Fruit fly (Drosophila melanogaster) whole organism, embryonic: ENCODE results near the gene Fbxl7.

ENCODE experiments used
- Antp ChIP-seq: fragments of 200-800 bp; sonication (Bioruptor generic); optimal IDR thresholded peaks from 3 replicates; lab custom pipeline; 2016; ENCODE audit warnings: missing biosample characterization, missing genetic modification characterization
- Atf3 ChIP-seq: fragments of 200-800 bp; sonication (Bioruptor generic); optimal IDR thresholded peaks from 3 replicates; lab custom pipeline; 2016; ENCODE audit warnings: missing biosample characterization, missing genetic modification characterization
- Awh ChIP-seq: fragments of 200-800 bp; sonication (Bioruptor generic); IDR thresholded peaks from 2 replicates; pipeline ENCODE4, ENCODE4 v1.3.6; 2022; ENCODE audit warnings: missing biosample characterization, missing genetic modification characterization
- CG11456 ChIP-seq: fragments of 200-800 bp; sonication (Bioruptor generic); IDR thresholded peaks from 3 replicates; pipeline ENCODE4 v1.3.6; 2022; ENCODE audit warnings: missing biosample characterization, missing genetic modification characterization
- CG15514 ChIP-seq: fragments of 200-800 bp; sonication (Bioruptor generic); optimal IDR thresholded peaks from 3 replicates; lab custom pipeline; 2017; ENCODE audit warnings: missing biosample characterization, missing genetic modification characterization, mild to moderate bottlenecking, moderate library complexity, missing genetic modification reagents
- CG1602 ChIP-seq: fragments of 200-800 bp; sonication (Bioruptor generic); optimal IDR thresholded peaks from 3 replicates; lab custom pipeline; 2016; ENCODE audit warnings: missing biosample characterization, missing genetic modification characterization
- CG16779 ChIP-seq: fragments of 200-800 bp; sonication (Bioruptor generic); IDR thresholded peaks from 2 replicates; pipeline ENCODE4 v1.3.6; 2022; ENCODE audit warnings: missing biosample characterization, missing genetic modification characterization
- CG17385 ChIP-seq: fragments of 200-800 bp; sonication (Bioruptor generic); optimal IDR thresholded peaks from 3 replicates; lab custom pipeline; 2018; ENCODE audit warnings: missing biosample characterization, mild to moderate bottlenecking, missing genetic modification characterization
- CG17802 ChIP-seq: fragments of 200-800 bp; sonication (Bioruptor generic); optimal IDR thresholded peaks from 2 replicates; lab custom pipeline; 2018; ENCODE audit warnings: missing biosample characterization, mild to moderate bottlenecking, missing genetic modification characterization, moderate library complexity
- CG31224 ChIP-seq: fragments of 200-800 bp; sonication (Bioruptor generic); IDR thresholded peaks from 2 replicates; pipeline ENCODE4 v1.3.6; 2022; ENCODE audit warnings: missing biosample characterization, missing genetic modification characterization
- CG31388 ChIP-seq: fragments of 200-800 bp; sonication (Bioruptor generic); optimal IDR thresholded peaks from 2 replicates; lab custom pipeline; 2016; ENCODE audit warnings: missing biosample characterization, missing genetic modification characterization
- CG32772 ChIP-seq: fragments of 200-800 bp; sonication (Bioruptor generic); IDR thresholded peaks from 2 replicates; pipeline ENCODE4 v1.3.6; 2022; ENCODE audit warnings: missing biosample characterization, missing genetic modification characterization
- CG5180 ChIP-seq: fragments of 200-800 bp; sonication (Bioruptor generic); optimal IDR thresholded peaks from 3 replicates; lab custom pipeline; 2017; ENCODE audit warnings: missing biosample characterization, missing genetic modification characterization, mild to moderate bottlenecking, moderate library complexity, missing genetic modification reagents
- CG5245 ChIP-seq: fragments of 200-800 bp; sonication (Bioruptor generic); optimal IDR thresholded peaks from 3 replicates; lab custom pipeline; 2016; ENCODE audit warnings: missing biosample characterization, missing genetic modification characterization
- CG5953 ChIP-seq: fragments of 200-800 bp; sonication (Bioruptor generic); IDR thresholded peaks from 2 replicates; pipeline ENCODE4 v1.3.6; 2022; ENCODE audit warnings: missing biosample characterization, missing genetic modification characterization
- CG7928 ChIP-seq: fragments of 200-800 bp; sonication (Bioruptor generic); optimal IDR thresholded peaks from 2 replicates; lab custom pipeline; 2017; ENCODE audit warnings: missing biosample characterization, mild to moderate bottlenecking, missing genetic modification characterization
- CG9876 ChIP-seq: fragments of 200-800 bp; sonication (Bioruptor generic); optimal IDR thresholded peaks from 2 replicates; lab custom pipeline; 2016; ENCODE audit warnings: missing biosample characterization, missing genetic modification characterization
- CHES-1-like ChIP-seq: fragments of 200-800 bp; sonication (Bioruptor generic); optimal IDR thresholded peaks from 2 replicates; lab custom pipeline; 2016; ENCODE audit warnings: missing biosample characterization, missing genetic modification characterization
- CTCF ChIP-seq: fragments of 200-800 bp; sonication (Bioruptor generic); optimal IDR thresholded peaks from 2 replicates; lab custom pipeline; 2017; ENCODE audit warnings: missing biosample characterization, mild to moderate bottlenecking, missing genetic modification characterization, moderate library complexity
- Dp ChIP-seq: fragments of 200-800 bp; sonication (Bioruptor generic); optimal IDR thresholded peaks from 2 replicates; lab custom pipeline; 2018; ENCODE audit warnings: missing biosample characterization, mild to moderate bottlenecking, missing genetic modification characterization, moderate library complexity
- Ets65A ChIP-seq: fragments of 200-800 bp; sonication (Bioruptor generic); peaks from one replicate; lab custom pipeline; 2016; ENCODE audit warnings: missing biosample characterization, missing genetic modification characterization
- HmgD ChIP-seq: fragments of 200-800 bp; sonication (Bioruptor generic); optimal IDR thresholded peaks from 3 replicates; lab custom pipeline; 2016; ENCODE audit warnings: missing biosample characterization, missing genetic modification characterization
- Hr51 ChIP-seq, 2 experiments: fragments of 200-800 bp; sonication (Bioruptor generic); optimal IDR thresholded peaks; 2 replicates in 1 of 2; 3 replicates in 1 of 2; lab custom pipeline; 2016 to 2018; ENCODE audit warnings: missing biosample characterization in 2 of 2, missing genetic modification characterization in 2 of 2, mild to moderate bottlenecking in 1 of 2, moderate library complexity in 1 of 2
- Lim3 ChIP-seq: fragments of 200-800 bp; sonication (Bioruptor generic); IDR thresholded peaks from 2 replicates; pipeline ENCODE4 v1.3.6; 2022; ENCODE audit warnings: missing biosample characterization, missing genetic modification characterization
- MESR4 ChIP-seq: fragments of 200-800 bp; sonication (Bioruptor generic); optimal IDR thresholded peaks from 2 replicates; lab custom pipeline; 2018; ENCODE audit warnings: missing biosample characterization, mild to moderate bottlenecking, missing genetic modification characterization, moderate library complexity
- Mrtf ChIP-seq: fragments of 200-800 bp; sonication (Bioruptor generic); IDR thresholded peaks from 3 replicates; pipeline ENCODE4 v1.3.6; 2022; ENCODE audit warnings: missing biosample characterization, missing genetic modification characterization
- NC2α ChIP-seq: fragments of 200-800 bp; sonication (Bioruptor generic); optimal IDR thresholded peaks from 2 replicates; lab custom pipeline; 2016; ENCODE audit warnings: missing biosample characterization, missing genetic modification characterization
- Nf-YA ChIP-seq: fragments of 200-800 bp; sonication (Bioruptor generic); IDR thresholded peaks from 2 replicates; pipeline ENCODE4 v1.3.6; 2022; ENCODE audit warnings: missing biosample characterization, missing genetic modification characterization
- Sin3A ChIP-seq: fragments of >200 bp; optimal IDR thresholded peaks from 2 replicates; lab custom pipeline; 2018
- Sox100B ChIP-seq: fragments of 200-800 bp; sonication (Bioruptor generic); optimal IDR thresholded peaks from 3 replicates; lab custom pipeline; 2018; ENCODE audit warnings: missing biosample characterization, mild to moderate bottlenecking, missing genetic modification characterization
- Sry-δ ChIP-seq: fragments of 200-800 bp; sonication (Bioruptor generic); optimal IDR thresholded peaks from 2 replicates; lab custom pipeline; 2016; ENCODE audit warnings: missing biosample characterization, missing genetic modification characterization
- ac ChIP-seq: fragments of 200-800 bp; sonication (Bioruptor generic); optimal IDR thresholded peaks from 3 replicates; lab custom pipeline; 2017; ENCODE audit warnings: missing biosample characterization, mild to moderate bottlenecking, missing genetic modification characterization
- bcd ChIP-seq: fragments of 200-800 bp; sonication (Bioruptor generic); optimal IDR thresholded peaks from 2 replicates; lab custom pipeline; 2017; ENCODE audit warnings: missing biosample characterization, mild to moderate bottlenecking, missing genetic modification characterization
- bsh ChIP-seq, 2 experiments: fragments of 200-800 bp; sonication (Bioruptor generic); optimal IDR thresholded peaks; 2 replicates each; lab custom pipeline; 2017 to 2018; ENCODE audit warnings: mild to moderate bottlenecking in 2 of 2, missing biosample characterization in 2 of 2, missing genetic modification characterization in 2 of 2, moderate library complexity in 1 of 2
- cad ChIP-seq: fragments of >200 bp; optimal IDR thresholded peaks from 2 replicates; lab custom pipeline; 2017; ENCODE audit warnings: missing biosample characterization, missing genetic modification characterization
- chn ChIP-seq: fragments of 200-800 bp; sonication (Bioruptor generic); optimal IDR thresholded peaks from 2 replicates; lab custom pipeline; 2016; ENCODE audit warnings: missing biosample characterization, missing genetic modification characterization
- disco-r ChIP-seq: fragments of 200-800 bp; sonication (Bioruptor generic); optimal IDR thresholded peaks from 2 replicates; lab custom pipeline; 2016; ENCODE audit warnings: missing biosample characterization, missing genetic modification characterization
- emc ChIP-seq: fragments of 200-800 bp; sonication (Bioruptor generic); optimal IDR thresholded peaks from 2 replicates; lab custom pipeline; 2016; ENCODE audit warnings: missing biosample characterization, missing genetic modification characterization
- gem ChIP-seq: fragments of 200-800 bp; sonication (Bioruptor generic); optimal IDR thresholded peaks from 2 replicates; lab custom pipeline; 2019; ENCODE audit warnings: missing biosample characterization, mild to moderate bottlenecking, missing genetic modification characterization, moderate library complexity
- gfzf ChIP-seq: fragments of 200-800 bp; sonication (Bioruptor generic); optimal IDR thresholded peaks from 2 replicates; lab custom pipeline; 2016; ENCODE audit warnings: missing biosample characterization, mild to moderate bottlenecking, missing genetic modification characterization, moderate library complexity
- knrl ChIP-seq: fragments of 200-800 bp; sonication (Bioruptor generic); IDR thresholded peaks from 3 replicates; pipeline ENCODE4 v1.3.6; 2022; ENCODE audit warnings: missing biosample characterization, missing genetic modification characterization; ENCODE audit not compliant: partially characterized antibody
- nom ChIP-seq: fragments of 200-800 bp; sonication (Bioruptor generic); optimal IDR thresholded peaks from 2 replicates; lab custom pipeline; 2017; ENCODE audit warnings: missing biosample characterization, missing genetic modification characterization, mild to moderate bottlenecking, moderate library complexity, missing genetic modification reagents
- odd ChIP-seq: fragments of 200-800 bp; sonication (Bioruptor generic); optimal IDR thresholded peaks from 2 replicates; lab custom pipeline; 2017; ENCODE audit warnings: missing biosample characterization, mild to moderate bottlenecking, missing genetic modification characterization
- phol ChIP-seq: fragments of 200-800 bp; sonication (Bioruptor generic); optimal IDR thresholded peaks from 3 replicates; lab custom pipeline; 2018; ENCODE audit warnings: missing biosample characterization, mild to moderate bottlenecking, missing genetic modification characterization, moderate library complexity
- sqz ChIP-seq: fragments of 200-800 bp; sonication (Bioruptor generic); optimal IDR thresholded peaks from 3 replicates; lab custom pipeline; 2018; ENCODE audit warnings: missing biosample characterization, mild to moderate bottlenecking, missing genetic modification characterization
- tin ChIP-seq: fragments of 200-800 bp; sonication (Bioruptor generic); optimal IDR thresholded peaks from 3 replicates; lab custom pipeline; 2016; ENCODE audit warnings: missing biosample characterization, missing genetic modification characterization
- tll ChIP-seq, 2 experiments: fragments of 200-800 bp in 1 of 2; fragments of >200 bp in 1 of 2; sonication (Bioruptor generic) in 1 of 2; optimal IDR thresholded peaks; 2 replicates each; lab custom pipeline; 2017 to 2019; ENCODE audit warnings: missing biosample characterization in 2 of 2, missing genetic modification characterization in 2 of 2, mild to moderate bottlenecking in 1 of 2, moderate library complexity in 1 of 2
- tx ChIP-seq: fragments of 200-800 bp; sonication (Bioruptor generic); optimal IDR thresholded peaks from 2 replicates; lab custom pipeline; 2016; ENCODE audit warnings: missing biosample characterization, missing genetic modification characterization
- wdn ChIP-seq: fragments of 200-800 bp; sonication (Bioruptor generic); IDR thresholded peaks from 2 replicates; pipeline ENCODE4 v1.3.6; 2022; ENCODE audit warnings: missing biosample characterization, missing genetic modification characterization
- zen ChIP-seq: fragments of 200-800 bp; sonication (Bioruptor generic); optimal IDR thresholded peaks from 3 replicates; lab custom pipeline; 2018; ENCODE audit warnings: missing biosample characterization, mild to moderate bottlenecking, missing genetic modification characterization, moderate library complexity

Fbxl7 gene

DNA sequence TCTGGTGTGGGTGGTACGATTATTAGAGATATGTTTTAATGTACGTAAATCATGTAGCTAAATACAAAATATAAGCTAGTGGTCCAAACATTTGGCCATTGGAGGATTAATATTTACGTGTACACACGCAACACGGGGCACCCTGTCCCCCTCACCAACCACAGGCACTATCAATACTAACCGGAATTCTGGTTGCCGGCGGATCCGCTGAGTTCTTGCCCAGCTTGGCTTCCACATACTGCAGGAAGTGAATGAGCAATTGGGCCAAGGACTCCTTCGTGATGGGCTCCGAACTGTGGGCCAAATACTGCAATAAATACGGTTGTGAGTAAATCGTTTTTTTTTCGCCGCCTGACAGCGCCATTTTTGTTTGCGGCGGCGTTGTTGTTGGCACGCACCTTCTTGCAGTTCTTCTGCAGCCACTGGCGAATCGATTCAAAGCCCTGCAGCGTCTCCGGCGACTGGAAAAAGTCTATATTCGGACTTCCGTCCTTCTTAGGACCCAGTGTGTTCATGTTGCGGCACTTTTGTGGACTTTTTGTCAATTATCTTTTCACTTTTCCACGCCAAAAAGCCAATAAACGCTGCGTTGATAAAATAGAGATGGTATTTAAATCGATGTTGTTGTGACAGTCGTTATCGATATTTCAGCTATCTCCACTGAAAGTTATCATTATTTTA is 51.7 kb downstream of the Fbxl7 start, which contains the start of gene mor (continued):
- TF ChIP-seq CG16779 (GFP tag; lab: Robert Waterston, UW) (no peak), HmgD (GFP tag; lab: Kevin White, UChicago) (no peak), sqz (GFP tag; lab: Kevin White, UChicago) (peak; percentile 73), CG5245 (GFP tag; lab: Kevin White, UChicago) (no peak), Nf-YA (GFP tag; lab: Robert Waterston, UW) (no peak), nom (GFP tag; lab: Kevin White, UChicago) (peak; percentile 26), wdn (no peak), phol (tag; lab: Kevin White, UChicago) (peak; percentile 93), Atf3 (GFP tag; lab: Kevin White, UChicago) (no peak), disco-r (GFP tag; lab: Kevin White, UChicago) (no peak), CG1602 (GFP tag; lab: Kevin White, UChicago) (no peak), Sry-δ (no peak), knrl (GFP tag; lab: Robert Waterston, UW) (no peak), MESR4 (GFP tag; lab: Kevin White, UChicago) (peak; percentile 37), Mrtf (no peak), CG11456 (GFP tag; lab: Robert Waterston, UW) (no peak), gem (tag; lab: Kevin White, UChicago) (no peak), Sin3A (lab: Kevin White, UChicago) (peak; percentile 94), CG31388 (GFP tag; lab: Kevin White, UChicago) (no peak), tx (GFP tag; lab: Kevin White, UChicago) (no peak), bsh (GFP tag; optimal IDR thresholded peaks at IDR 0.05; lab: Kevin White, UChicago) (no peak), tin (GFP tag; lab: Kevin White, UChicago) (no peak), Ets65A (GFP tag; lab: Kevin White, UChicago) (no peak), cad (GFP tag; lab: Kevin White, UChicago) (peak; percentile 67), CG5180 (GFP tag; lab: Kevin White, UChicago) (no peak), CG17385 (GFP tag; lab: Kevin White, UChicago) (peak; percentile 29), Hr51 (GFP tag; optimal IDR thresholded peaks at IDR 0.05; lab: Kevin White, UChicago) (no peak), Dp (GFP tag; lab: Kevin White, UChicago) (peak; percentile 2), CHES-1-like (GFP tag; lab: Kevin White, UChicago) (peak; percentile 53), CG32772 (GFP tag; lab: Robert Waterston, UW) (no peak), ac (GFP tag; lab: Kevin White, UChicago) (no peak), CG5953 (GFP tag; lab: Robert Waterston, UW) (no peak), odd (GFP tag; lab: Kevin White, UChicago) (peak; percentile 23), CG31224 (GFP tag; lab: Robert Waterston, UW) (no peak)

DNA sequence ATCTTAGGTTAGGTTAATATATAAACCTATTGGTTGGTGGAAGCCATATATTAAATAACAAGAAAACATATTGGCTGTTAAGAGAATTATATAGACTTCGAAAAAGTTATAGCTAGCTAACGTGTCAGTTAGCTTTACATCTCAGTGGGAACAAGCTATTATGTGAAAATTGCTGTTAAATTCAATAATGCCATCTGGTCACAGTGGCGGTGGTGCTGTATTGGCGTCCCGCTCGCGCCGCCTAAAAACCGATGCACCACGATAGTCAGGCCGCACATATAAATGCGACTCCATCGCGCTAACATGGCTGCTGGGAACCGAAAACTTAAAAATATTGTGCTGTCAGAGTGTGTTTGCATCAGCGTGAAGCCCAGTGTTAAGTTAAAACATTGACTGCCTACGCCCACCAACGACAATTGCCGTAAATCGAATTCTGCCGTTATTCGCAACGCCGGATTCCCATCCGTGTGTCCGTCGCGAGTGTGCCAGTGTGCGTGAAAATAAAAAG is 52.3 kb downstream of the Fbxl7 start, which contains the start of gene Hel89B:
Gene Hel89B, plus strand, starts transcription at position 320 of the 508 bp plus-strand sequence.
- TF ChIP-seq Antp (GFP tag; lab: Kevin White, UChicago) (peak; percentile 50), Awh (GFP tag; lab: Robert Waterston, UW) (no peak), Sry-δ (peak; percentile 96), Hr51 (GFP tag; optimal IDR thresholded peaks at IDR 0.05; lab: Kevin White, UChicago) (peak; percentile 22 to 52), CTCF (GFP tag; lab: Kevin White, UChicago) (no peak), NC2α (GFP tag; lab: Kevin White, UChicago) (peak; percentile 82), CG9876 (GFP tag; lab: Kevin White, UChicago) (peak; percentile 55), CG15514 (GFP tag; lab: Kevin White, UChicago) (peak; percentile 31), CG17802 (tag; lab: Kevin White, UChicago) (peak; percentile 90), zen (peak; percentile 73), emc (peak; percentile 41), CG7928 (GFP tag; lab: Kevin White, UChicago) (peak; percentile 12), gfzf (GFP tag; lab: Kevin White, UChicago) (peak; percentile 88), Sox100B (GFP tag; lab: Kevin White, UChicago) (no peak), Lim3 (GFP tag; lab: Robert Waterston, UW) (no peak), tll (GFP tag; optimal IDR thresholded peaks at IDR 0.05; lab: Kevin White, UChicago) (peak in 1 of 2 experiments; percentile 10), chn (GFP tag; lab: Kevin White, UChicago) (peak; percentile 45), bcd (peak; percentile 66)
